Fruit fly (Drosophila melanogaster): ENCODE measurements around the gene Dad.
A peak's percentile ranks its signal among the peaks of the same experiment; 100 is the strongest.

Dad gene

DNA sequence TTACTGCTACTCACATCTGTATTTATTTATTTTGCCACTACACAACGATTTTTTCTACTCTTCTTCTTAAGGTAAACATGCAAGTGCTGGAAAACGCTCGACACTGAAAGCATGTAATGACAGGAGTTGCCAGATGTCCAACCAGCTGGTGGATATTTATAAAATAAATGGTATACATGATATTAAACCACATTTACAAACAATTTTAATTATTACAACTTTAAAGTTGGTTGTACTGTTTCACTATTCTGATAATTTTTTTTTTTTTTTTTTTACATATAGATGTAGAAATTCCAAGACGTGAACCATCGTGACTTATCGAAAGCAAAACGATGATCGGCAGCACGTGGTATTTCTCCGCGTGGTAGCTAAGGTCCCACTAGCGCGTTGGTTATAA lies 26.1 kb downstream of the Dad start, which contains the start of the genes Keap1 and kuk (continued):
- no peak for TF ChIP-seq CG10565 (GFP tag; optimal IDR thresholded peaks at IDR 0.05)
- TF ChIP-seq CG2678 (tag; optimal IDR thresholded peaks at IDR 0.05) = peak; percentile 12
- TF ChIP-seq CG13424 (tag; optimal IDR thresholded peaks at IDR 0.05) = peak; percentile 19
- TF ChIP-seq sug (tag; optimal IDR thresholded peaks at IDR 0.05) = peak; percentile 33
- peak; percentile 6 for TF ChIP-seq CG1233 (GFP tag; optimal IDR thresholded peaks at IDR 0.05)
- TF ChIP-seq Dad (GFP tag; optimal IDR thresholded peaks at IDR 0.05) = peak; percentile 43
- TF ChIP-seq CG2120 (GFP tag; optimal IDR thresholded peaks at IDR 0.05) = peak; percentile 81
- TF ChIP-seq Dll (GFP tag; IDR thresholded peaks at IDR 0.05; ENCODE audit: partially characterized antibody) = peak; percentile 91
- TF ChIP-seq Rfx (GFP tag; IDR thresholded peaks at IDR 0.05) = peak; percentile 80
- TF ChIP-seq ATbp (GFP tag; optimal IDR thresholded peaks at IDR 0.05) = peak; percentile 24
- TF ChIP-seq slbo (GFP tag; IDR thresholded peaks at IDR 0.05) = peak; percentile 72
- peak; percentile 79 for TF ChIP-seq lilli (GFP tag; optimal IDR thresholded peaks at IDR 0.05)
- no peak for TF ChIP-seq ssp (GFP tag; IDR thresholded peaks at IDR 0.05)
- TF ChIP-seq klu (GFP tag; IDR thresholded peaks at IDR 0.05) = no peak
- peak; percentile 28 for TF ChIP-seq Nf-YC (tag; optimal IDR thresholded peaks at IDR 0.05)
- TF ChIP-seq CG3065 (GFP tag; optimal IDR thresholded peaks at IDR 0.05) = peak; percentile 56
- no peak for TF ChIP-seq CkIIα-i1 (GFP tag; IDR thresholded peaks at IDR 0.05)
- TF ChIP-seq CG14965 (GFP tag; optimal IDR thresholded peaks at IDR 0.05; ENCODE audit: borderline replicate concordance) = no peak
- TF ChIP-seq bsh (GFP tag; optimal IDR thresholded peaks at IDR 0.05) = peak in 1 of 2 experiments; percentile 24
- peak; percentile 35 for TF ChIP-seq luna (GFP tag; optimal IDR thresholded peaks at IDR 0.05)
- TF ChIP-seq nerfin-1 (tag; optimal IDR thresholded peaks at IDR 0.05) = no peak
- TF ChIP-seq amos (GFP tag; IDR thresholded peaks at IDR 0.05; ENCODE audit: partially characterized antibody) = peak; percentile 84
- peak; percentile 58 for TF ChIP-seq eyg (GFP tag; optimal IDR thresholded peaks at IDR 0.05)
- TF ChIP-seq CG1647 (GFP tag; optimal IDR thresholded peaks at IDR 0.05) = peak; percentile 71
- TF ChIP-seq CG5953 (GFP tag; IDR thresholded peaks at IDR 0.05) = no peak
- TF ChIP-seq CG11085 (GFP tag; IDR thresholded peaks at IDR 0.05) = peak; percentile 53
- no peak for TF ChIP-seq ab (GFP tag; optimal IDR thresholded peaks at IDR 0.05)
- no peak for TF ChIP-seq gce (GFP tag; IDR thresholded peaks at IDR 0.05)
- TF ChIP-seq Ets97D (GFP tag; optimal IDR thresholded peaks at IDR 0.05) = peak; percentile 90
- no peak for TF ChIP-seq usp (GFP tag; optimal IDR thresholded peaks at IDR 0.05)
- TF ChIP-seq bcd (GFP tag; optimal IDR thresholded peaks at IDR 0.05) = peak; percentile 60
- peak; percentile 67 for TF ChIP-seq NC2β (GFP tag; optimal IDR thresholded peaks at IDR 0.05)
- no peak for TF ChIP-seq CG8290 (GFP tag; optimal IDR thresholded peaks at IDR 0.05)
- peak in 1 of 2 experiments; percentile 57 for TF ChIP-seq CG8290 (tag; optimal IDR thresholded peaks at IDR 0.05)
- no peak for TF ChIP-seq ftz-f1 (GFP tag; optimal IDR thresholded peaks at IDR 0.05)
- TF ChIP-seq CG13123 (GFP tag; optimal IDR thresholded peaks at IDR 0.05) = peak; percentile 66
- peak; percentile 36 for TF ChIP-seq CG3407 (GFP tag; optimal IDR thresholded peaks at IDR 0.05)
- peak; percentile 47 for TF ChIP-seq CG13624 (GFP tag; optimal IDR thresholded peaks at IDR 0.05)
- peak; percentile 51 for TF ChIP-seq CTCF (GFP tag; optimal IDR thresholded peaks at IDR 0.05)
- peak; percentile 25 for TF ChIP-seq phol (tag; optimal IDR thresholded peaks at IDR 0.05)
- no peak for TF ChIP-seq CG7556 (GFP tag; optimal IDR thresholded peaks at IDR 0.05)
- no peak for TF ChIP-seq CG10959 (GFP tag; IDR thresholded peaks at IDR 0.05)
- TF ChIP-seq CG9932 (GFP tag; IDR thresholded peaks at IDR 0.05) = peak; percentile 74
- peak; percentile 26 for TF ChIP-seq tin (GFP tag; optimal IDR thresholded peaks at IDR 0.05)
- peak in 1 of 2 experiments; percentile 4 for TF ChIP-seq Trl (optimal IDR thresholded peaks at IDR 0.05)
- peak; percentile 71 for TF ChIP-seq Trl (GFP tag; optimal IDR thresholded peaks at IDR 0.05)
- no peak for TF ChIP-seq CG11723 (GFP tag; optimal IDR thresholded peaks at IDR 0.05)
- peak; percentile 35; the same call in 1 of the 2 replicates for TF ChIP-seq CG32532 (GFP tag; IDR thresholded peaks at IDR 0.05)
- 0 out of 2 replicates have a peak, but pooled peaks have one; percentile 20 for TF ChIP-seq danr (GFP tag; IDR thresholded peaks at IDR 0.05)
- TF ChIP-seq gem (tag; optimal IDR thresholded peaks at IDR 0.05) = peak; percentile 61
- TF ChIP-seq Chrac-16 (GFP tag; optimal IDR thresholded peaks at IDR 0.05) = peak; percentile 55
- TF ChIP-seq salm (tag; optimal IDR thresholded peaks at IDR 0.05) = no peak
- TF ChIP-seq Ptx1 (GFP tag; IDR thresholded peaks at IDR 0.05) = peak; percentile 61

All from whole organism, embryonic.